Worm (Caenorhabditis elegans): ENCODE measurements around the gene C34B4.3.

- TF ChIP-seq him-1 (tag; optimal IDR thresholded peaks at IDR 0.05) (no peak), W03F9.2 (tag; optimal IDR thresholded peaks at IDR 0.05) (no peak)
These were observed 42.1 kb downstream of the C34B4.3 start for ce11 chrV:13028871-13029270.

Data from whole organism, L4/young adult.